Worm (Caenorhabditis elegans): ENCODE results near the gene ifd-2.

DNA sequence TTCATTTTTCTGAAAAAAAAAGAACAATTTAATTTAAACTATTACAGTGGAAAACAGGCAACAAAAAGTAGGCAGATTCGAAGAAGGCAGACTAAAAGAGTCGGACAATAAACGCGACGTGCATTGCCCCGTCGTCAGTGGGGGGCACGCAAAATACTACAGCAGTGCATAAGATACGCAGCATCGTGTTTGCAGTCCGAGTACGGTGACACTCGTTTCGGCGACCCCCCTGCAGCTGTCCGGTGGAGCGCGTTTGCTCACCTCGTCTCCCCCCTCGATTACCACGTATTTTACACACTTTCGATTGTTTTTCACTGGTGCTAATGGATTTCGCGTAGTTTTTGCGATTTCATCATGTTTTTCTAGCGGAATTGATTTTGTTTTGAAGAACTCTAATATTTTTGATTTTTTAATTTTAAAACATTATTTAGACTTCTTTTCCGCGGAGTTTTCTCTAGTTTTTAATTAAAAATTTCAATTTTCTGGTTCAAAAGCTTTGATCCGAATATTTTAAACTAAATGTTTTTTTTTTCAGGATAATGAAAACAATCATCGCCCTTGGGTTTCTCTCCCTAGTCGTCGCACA is 47.6 kb downstream of the ifd-2 start, which contains the start of the genes trap-2 and ile-2:
- TF ChIP-seq ztf-11 (tag; optimal IDR thresholded peaks at IDR 0.05) (peak; percentile 34), nhr-28 (tag; optimal IDR thresholded peaks at IDR 0.05) (no peak), drap-1 (GFP tag; optimal IDR thresholded peaks at IDR 0.05) (peak; percentile 75), lsy-2 (tag; optimal IDR thresholded peaks at IDR 0.05) (peak; percentile 96)
